Worm (Caenorhabditis elegans) whole organism, L1 larva: Measurements from ENCODE around the gene nlp-68.

ENCODE experiments used
- C04F5.9 ChIP-seq: sonication (generic microtip); optimal IDR thresholded peaks from 2 replicates; lab custom pipeline; 2016; ENCODE audit warnings: missing genetic modification characterization, missing compliant biosample characterization
- Y116A8C.19 ChIP-seq: sonication (generic microtip); optimal IDR thresholded peaks from 2 replicates; lab custom pipeline; 2016; ENCODE audit warnings: missing compliant biosample characterization, missing genetic modification characterization, borderline replicate concordance
- aha-1 ChIP-seq: fragments of 150-350 bp; optimal IDR thresholded peaks from 2 replicates; lab custom pipeline; 2014; ENCODE audit warnings: missing biosample characterization, missing genetic modification characterization
- aly-2 ChIP-seq: fragments of 150-350 bp; optimal IDR thresholded peaks from 2 replicates; lab custom pipeline; 2014; ENCODE audit warnings: missing biosample characterization, missing genetic modification characterization
- ama-1 ChIP-seq: fragments of 150-350 bp; optimal IDR thresholded peaks from 2 replicates; lab custom pipeline; 2014
- blmp-1 ChIP-seq: fragments of 150-350 bp; optimal IDR thresholded peaks from 2 replicates; lab custom pipeline; 2014; ENCODE audit warnings: missing biosample characterization, missing genetic modification characterization
- ceh-8 ChIP-seq: fragments of 200-800 bp; sonication (Bioruptor generic); optimal IDR thresholded peaks from 2 replicates; lab custom pipeline; 2018; ENCODE audit warnings: mild to moderate bottlenecking, missing genetic modification characterization, moderate library complexity, missing compliant biosample characterization
- ceh-90 ChIP-seq: sonication (generic microtip); optimal IDR thresholded peaks from 2 replicates; lab custom pipeline; 2016; ENCODE audit warnings: missing genetic modification characterization, missing compliant biosample characterization
- ces-1 ChIP-seq: fragments of 150-350 bp; optimal IDR thresholded peaks from 2 replicates; lab custom pipeline; 2014; ENCODE audit warnings: missing biosample characterization, missing genetic modification reagents, missing genetic modification characterization
- dsc-1 ChIP-seq: sonication (generic microtip); optimal IDR thresholded peaks from 2 replicates; lab custom pipeline; 2016; ENCODE audit warnings: mild to moderate bottlenecking, missing genetic modification characterization, missing compliant biosample characterization
- efl-1 ChIP-seq, 4 experiments: fragments of 150-350 bp; optimal IDR thresholded peaks in 3 of 4; peaks in 1 of 4; 1 replicate in 1 of 4; 2 replicates in 3 of 4; lab custom pipeline; 2014; ENCODE audit warnings: missing biosample characterization in 2 of 4, missing genetic modification characterization in 2 of 4, missing genetic modification reagents in 2 of 4
- egl-13 ChIP-seq: sonication (generic microtip); optimal IDR thresholded peaks from 2 replicates; lab custom pipeline; 2016; ENCODE audit warnings: missing genotype, missing genetic modification reagents, missing genetic modification characterization, missing compliant biosample characterization
- elt-2 ChIP-seq: sonication (generic microtip); optimal IDR thresholded peaks from 2 replicates; lab custom pipeline; 2016; ENCODE audit warnings: missing genetic modification characterization, mild to moderate bottlenecking, inconsistent platforms, missing compliant biosample characterization, missing genetic modification reagents
- ets-5 ChIP-seq: fragments of 200-800 bp; sonication (Bioruptor generic); IDR thresholded peaks from 2 replicates; pipeline ENCODE4 v1.3.6; 2022; ENCODE audit warnings: missing genetic modification characterization, missing compliant biosample characterization
- fkh-10 ChIP-seq: sonication (generic microtip); optimal IDR thresholded peaks from 2 replicates; lab custom pipeline; 2017; ENCODE audit warnings: missing biosample characterization, missing genetic modification reagents, missing genetic modification characterization
- fkh-4 ChIP-seq: sonication (generic microtip); optimal IDR thresholded peaks from 2 replicates; lab custom pipeline; 2016; ENCODE audit warnings: missing compliant biosample characterization, missing genetic modification characterization, borderline replicate concordance
- hpl-2 ChIP-seq: fragments of 150-350 bp; optimal IDR thresholded peaks from 2 replicates; lab custom pipeline; 2014; ENCODE audit warnings: missing biosample characterization, missing genetic modification reagents, missing genetic modification characterization
- irx-1 ChIP-seq: sonication (generic microtip); optimal IDR thresholded peaks from 2 replicates; lab custom pipeline; 2016; ENCODE audit warnings: missing genetic modification characterization, missing compliant biosample characterization
- isw-1 ChIP-seq: fragments of 200-800 bp; sonication (Bioruptor generic); IDR thresholded peaks from 2 replicates; pipeline ENCODE4 v1.3.6; 2022; ENCODE audit warnings: missing genetic modification characterization, missing compliant biosample characterization
- lin-13 ChIP-seq: fragments of 150-350 bp; optimal IDR thresholded peaks from 2 replicates; lab custom pipeline; 2014; ENCODE audit warnings: missing biosample characterization, missing genetic modification reagents, missing genetic modification characterization
- lin-14 ChIP-seq: fragments of 200-800 bp; sonication (Bioruptor generic); optimal IDR thresholded peaks from 2 replicates; lab custom pipeline; 2018; ENCODE audit warnings: mild to moderate bottlenecking, missing genetic modification characterization, moderate library complexity, missing compliant biosample characterization
- lin-39 ChIP-seq: fragments of 150-350 bp; optimal IDR thresholded peaks from 2 replicates; lab custom pipeline; 2014; ENCODE audit warnings: missing biosample characterization, missing genetic modification reagents, missing genetic modification characterization
- lir-3 ChIP-seq: sonication (generic microtip); optimal IDR thresholded peaks from 2 replicates; lab custom pipeline; 2016; ENCODE audit warnings: mild to moderate bottlenecking, missing genetic modification characterization, moderate library complexity, missing compliant biosample characterization; ENCODE audit not compliant: poor library complexity
- mab-9 ChIP-seq: fragments of 200-800 bp; sonication (Bioruptor generic); IDR thresholded peaks from 2 replicates; pipeline ENCODE4 v1.3.6; 2022; ENCODE audit warnings: missing genetic modification reagents, missing genetic modification characterization, missing compliant biosample characterization
- nhr-12 ChIP-seq: sonication (generic microtip); optimal IDR thresholded peaks from 2 replicates; lab custom pipeline; 2017; ENCODE audit warnings: missing biosample characterization, missing genetic modification characterization
- nhr-19 ChIP-seq: fragments of 200-800 bp; sonication (Bioruptor generic); conservative IDR thresholded peaks from 2 replicates; pipeline ENCODE4 v1.3.6; 2022; ENCODE audit warnings: missing genetic modification characterization, missing compliant biosample characterization
- nhr-28 ChIP-seq: fragments of 150-350 bp; optimal IDR thresholded peaks from 2 replicates; lab custom pipeline; 2014; ENCODE audit warnings: missing biosample characterization, missing genetic modification characterization
- nhr-71 ChIP-seq: sonication (generic microtip); optimal IDR thresholded peaks from 2 replicates; lab custom pipeline; 2016; ENCODE audit warnings: mild to moderate bottlenecking, missing genetic modification characterization, moderate library complexity, missing compliant biosample characterization
- nhr-85 ChIP-seq: sonication (generic microtip); peaks from one replicate; lab custom pipeline; 2016; ENCODE audit warnings: missing genetic modification characterization, inconsistent platforms, missing compliant biosample characterization
- pqm-1 ChIP-seq: sonication (generic microtip); optimal IDR thresholded peaks from 3 replicates; lab custom pipeline; 2017; ENCODE audit warnings: missing biosample characterization, missing genetic modification characterization
- rnt-1 ChIP-seq: sonication (generic microtip); optimal IDR thresholded peaks from 2 replicates; lab custom pipeline; 2016; ENCODE audit warnings: mild to moderate bottlenecking, missing genetic modification characterization, moderate library complexity, missing compliant biosample characterization
- sox-4 ChIP-seq: sonication (generic microtip); optimal IDR thresholded peaks from 2 replicates; lab custom pipeline; 2016; ENCODE audit warnings: missing genetic modification characterization, missing compliant biosample characterization
- sptf-1 ChIP-seq: fragments of 150-350 bp; optimal IDR thresholded peaks from 2 replicates; lab custom pipeline; 2014; ENCODE audit warnings: missing biosample characterization, missing genetic modification characterization
- unc-30 ChIP-seq: sonication (generic microtip); optimal IDR thresholded peaks from 2 replicates; lab custom pipeline; 2017; ENCODE audit warnings: missing biosample characterization, missing genetic modification characterization
- unc-86 ChIP-seq: sonication (generic microtip); optimal IDR thresholded peaks from 2 replicates; lab custom pipeline; 2016; ENCODE audit warnings: missing genetic modification characterization, missing compliant biosample characterization
- xbp-1 ChIP-seq: sonication (generic microtip); optimal IDR thresholded peaks from 2 replicates; lab custom pipeline; 2016; ENCODE audit warnings: missing genetic modification characterization, missing compliant biosample characterization
- ztf-11 ChIP-seq, 2 experiments: sonication (generic microtip); optimal IDR thresholded peaks; 2 replicates each; lab custom pipeline; 2016 to 2017; ENCODE audit warnings: missing genetic modification characterization in 2 of 2, missing biosample characterization in 1 of 2, missing compliant biosample characterization in 1 of 2
- ztf-4 ChIP-seq: fragments of 150-350 bp; optimal IDR thresholded peaks from 2 replicates; lab custom pipeline; 2014; ENCODE audit warnings: missing biosample characterization, missing genetic modification characterization

The nlp-68 gene

ce11 chrIII:10520523-10520922 lies 18.4 kb downstream of the nlp-68 start, which contains the start of gene unc-49 (continued):
- TF ChIP-seq C04F5.9 (tag; lab: Kevin White, UChicago), result no peak
- no peak for TF ChIP-seq ztf-11 (tag; optimal IDR thresholded peaks at IDR 0.05; lab: Kevin White, UChicago)
- TF ChIP-seq blmp-1 (tag; lab: Kevin White, UChicago), result no peak
- TF ChIP-seq irx-1, result no peak
- no peak for TF ChIP-seq unc-30 (tag; lab: Kevin White, UChicago)
- TF ChIP-seq lin-14, result peak; percentile 73
- TF ChIP-seq nhr-71 (tag; lab: Kevin White, UChicago), result peak; percentile 28
- no peak for TF ChIP-seq sptf-1 (tag; lab: Kevin White, UChicago)
- no peak for TF ChIP-seq fkh-4
- no peak for TF ChIP-seq ama-1 (lab: Kevin White, UChicago)
- TF ChIP-seq lin-13, result no peak
- TF ChIP-seq ceh-8, result no peak
- no peak for TF ChIP-seq sox-4 (tag; lab: Kevin White, UChicago)
- no peak for TF ChIP-seq aha-1 (tag; lab: Kevin White, UChicago)
- no peak for TF ChIP-seq lir-3 (tag; lab: Kevin White, UChicago)
- no peak for TF ChIP-seq unc-86 (tag; lab: Kevin White, UChicago)
- TF ChIP-seq ztf-4, result no peak
- TF ChIP-seq, all 84 proteins: peak for 5

ce11 chrIII:10519615-10520014 lies 19.3 kb downstream of the nlp-68 start:
- TF ChIP-seq pqm-1 (tag; lab: Kevin White, UChicago) (no peak), efl-1 (optimal IDR thresholded peaks at IDR 0.05; lab: Kevin White, UChicago) (no peak), efl-1 (GFP tag; optimal IDR thresholded peaks at IDR 0.05 in 1 of 2; lab: Kevin White, UChicago) (peak in 1 of 2 experiments; percentile 73)
- TF ChIP-seq, all 84 proteins: peak for 1

- TF ChIP-seq fkh-4 (peak; percentile 62), dsc-1 (tag; lab: Kevin White, UChicago) (peak; percentile 80), nhr-85 (peak; percentile 38), isw-1 (no peak), ceh-8 (no peak), nhr-28 (no peak), rnt-1 (tag; lab: Kevin White, UChicago) (no peak)
These were observed 20.1 kb downstream of the nlp-68 start for ce11 chrIII:10518884-10519283.

ce11 chrIII:10515751-10516150 lies 23.2 kb downstream of the nlp-68 start:
- TF ChIP-seq irx-1 (no peak), ces-1 (no peak), nhr-12 (tag; lab: Kevin White, UChicago) (no peak), xbp-1 (no peak), nhr-85 (no peak), lin-39 (tag; lab: Kevin White, UChicago) (no peak), Y116A8C.19 (tag; lab: Kevin White, UChicago) (no peak), efl-1 (optimal IDR thresholded peaks at IDR 0.05; lab: Kevin White, UChicago) (no peak), efl-1 (GFP tag; optimal IDR thresholded peaks at IDR 0.05 in 1 of 2; lab: Kevin White, UChicago) (peak in 1 of 2 experiments; percentile 84), aly-2 (no peak), nhr-71 (tag; lab: Kevin White, UChicago) (no peak), blmp-1 (tag; lab: Kevin White, UChicago) (no peak), ets-5 (no peak), ceh-90 (tag; lab: Kevin White, UChicago) (no peak), unc-86 (tag; lab: Kevin White, UChicago) (peak; percentile 18), nhr-19 (GFP tag; lab: Robert Waterston, UW) (no peak), lin-14 (peak; percentile 62), mab-9 (no peak), fkh-10 (GFP tag; lab: Kevin White, UChicago) (peak; percentile 41), egl-13 (tag; lab: Kevin White, UChicago) (no peak), elt-2 (tag; lab: Kevin White, UChicago) (no peak), dsc-1 (tag; lab: Kevin White, UChicago) (no peak), hpl-2 (GFP tag; lab: Kevin White, UChicago) (no peak), ama-1 (lab: Kevin White, UChicago) (no peak)
